Worm (Caenorhabditis elegans) whole organism, mixed stage, embryonic: ENCODE data around the gene unc-83.

Experiments
- M03D4.4 ChIP-seq: sonication (generic microtip); optimal IDR thresholded peaks from 2 replicates; lab custom pipeline; 2017; ENCODE audit warnings: mild to moderate bottlenecking, missing genetic modification characterization, missing compliant biosample characterization
- bed-3 ChIP-seq: fragments of 200-800 bp; sonication (Bioruptor generic); optimal IDR thresholded peaks from 3 replicates; lab custom pipeline; 2018; ENCODE audit warnings: mild to moderate bottlenecking, missing genetic modification characterization, moderate library complexity, missing compliant biosample characterization
- blmp-1 ChIP-seq: fragments of 150-350 bp; optimal IDR thresholded peaks from 2 replicates; lab custom pipeline; 2014; ENCODE audit warnings: missing biosample characterization, missing genetic modification characterization
- ceh-39 ChIP-seq: fragments of 150-350 bp; optimal IDR thresholded peaks from 2 replicates; lab custom pipeline; 2014; ENCODE audit warnings: missing biosample characterization, missing genetic modification characterization
- ceh-43 ChIP-seq: fragments of 200-800 bp; sonication (Bioruptor generic); optimal IDR thresholded peaks from 2 replicates; lab custom pipeline; 2018; ENCODE audit warnings: mild to moderate bottlenecking, missing genetic modification characterization, moderate library complexity, missing compliant biosample characterization
- ceh-83 ChIP-seq: fragments of 200-800 bp; sonication (Bioruptor generic); optimal IDR thresholded peaks from 2 replicates; lab custom pipeline; 2018; ENCODE audit warnings: mild to moderate bottlenecking, missing genetic modification characterization, missing compliant biosample characterization
- ces-1 ChIP-seq: fragments of 150-350 bp; optimal IDR thresholded peaks from 2 replicates; lab custom pipeline; 2014; ENCODE audit warnings: missing biosample characterization, missing genetic modification reagents, missing genetic modification characterization
- cnd-1 ChIP-seq: fragments of 200-800 bp; sonication (Bioruptor generic); optimal IDR thresholded peaks from 2 replicates; lab custom pipeline; 2018; ENCODE audit warnings: mild to moderate bottlenecking, missing genetic modification characterization, missing compliant biosample characterization
- drap-1 ChIP-seq: fragments of 200-800 bp; sonication (Bioruptor generic); optimal IDR thresholded peaks from 3 replicates; lab custom pipeline; 2018; ENCODE audit warnings: mild to moderate bottlenecking, missing genetic modification characterization, missing compliant biosample characterization
- elt-1 ChIP-seq: sonication (generic microtip); optimal IDR thresholded peaks from 2 replicates; lab custom pipeline; 2017; ENCODE audit warnings: missing genetic modification characterization, mild to moderate bottlenecking, missing compliant biosample characterization, antibody characterized with exemption, moderate library complexity, borderline replicate concordance; ENCODE audit not compliant: insufficient read depth
- elt-3 ChIP-seq: fragments of 150-350 bp; optimal IDR thresholded peaks from 2 replicates; lab custom pipeline; 2014; ENCODE audit warnings: missing biosample characterization, missing genetic modification characterization
- flh-1 ChIP-seq: fragments of 200-800 bp; sonication (Bioruptor generic); optimal IDR thresholded peaks from 2 replicates; lab custom pipeline; 2018; ENCODE audit warnings: mild to moderate bottlenecking, missing genetic modification characterization, moderate library complexity, missing compliant biosample characterization
- ham-2 ChIP-seq: fragments of 200-800 bp; sonication (Bioruptor generic); optimal IDR thresholded peaks from 2 replicates; lab custom pipeline; 2018; ENCODE audit warnings: mild to moderate bottlenecking, missing genetic modification characterization, missing compliant biosample characterization
- hlh-1 ChIP-seq: fragments of 150-350 bp; optimal IDR thresholded peaks from 2 replicates; lab custom pipeline; 2014; ENCODE audit warnings: missing biosample characterization, missing genetic modification reagents, missing genetic modification characterization
- lin-13 ChIP-seq: fragments of 150-350 bp; optimal IDR thresholded peaks from 2 replicates; lab custom pipeline; 2014; ENCODE audit warnings: missing biosample characterization, missing genetic modification characterization
- lsy-2 ChIP-seq: fragments of 150-350 bp; optimal IDR thresholded peaks from 2 replicates; lab custom pipeline; 2014; ENCODE audit warnings: missing biosample characterization, missing genetic modification characterization
- mab-5 ChIP-seq: fragments of 150-350 bp; optimal IDR thresholded peaks from 2 replicates; lab custom pipeline; 2014; ENCODE audit warnings: missing biosample characterization, missing genetic modification characterization
- mep-1 ChIP-seq: fragments of 150-350 bp; optimal IDR thresholded peaks from 2 replicates; lab custom pipeline; 2017; ENCODE audit warnings: missing biosample characterization, missing genetic modification reagents, missing genetic modification characterization, inconsistent platforms
- mls-2 ChIP-seq: sonication (generic microtip); optimal IDR thresholded peaks from 2 replicates; lab custom pipeline; 2016; ENCODE audit warnings: mild to moderate bottlenecking, missing genetic modification characterization, moderate library complexity, missing compliant biosample characterization
- nhr-12 ChIP-seq: fragments of 150-350 bp; optimal IDR thresholded peaks from 2 replicates; lab custom pipeline; 2014; ENCODE audit warnings: missing biosample characterization, missing genetic modification characterization
- nhr-2 ChIP-seq: fragments of 150-350 bp; optimal IDR thresholded peaks from 2 replicates; lab custom pipeline; 2014; ENCODE audit warnings: missing biosample characterization, missing genetic modification characterization
- nhr-237 ChIP-seq: fragments of 150-350 bp; optimal IDR thresholded peaks from 2 replicates; lab custom pipeline; 2014; ENCODE audit warnings: missing biosample characterization, missing genetic modification characterization
- nhr-28 ChIP-seq: fragments of 150-350 bp; optimal IDR thresholded peaks from 2 replicates; lab custom pipeline; 2014; ENCODE audit warnings: missing biosample characterization, missing genetic modification characterization
- pha-4 ChIP-seq: fragments of 150-350 bp; optimal IDR thresholded peaks from 2 replicates; lab custom pipeline; 2018; ENCODE audit warnings: missing biosample characterization, missing genetic modification reagents, missing genetic modification characterization
- sem-2 ChIP-seq: fragments of 200-800 bp; sonication (Bioruptor generic); optimal IDR thresholded peaks from 2 replicates; lab custom pipeline; 2018; ENCODE audit warnings: mild to moderate bottlenecking, missing genetic modification characterization, missing compliant biosample characterization
- snpc-4 ChIP-seq: fragments of 150-350 bp; optimal IDR thresholded peaks from 2 replicates; lab custom pipeline; 2014; ENCODE audit warnings: missing biosample characterization, missing genetic modification characterization
- tbx-8 ChIP-seq: fragments of 200-800 bp; sonication (Bioruptor generic); optimal IDR thresholded peaks from 2 replicates; lab custom pipeline; 2018; ENCODE audit warnings: mild to moderate bottlenecking, missing genetic modification characterization, moderate library complexity, missing compliant biosample characterization
- unc-120 ChIP-seq: sonication (generic microtip); optimal IDR thresholded peaks from 2 replicates; lab custom pipeline; 2017; ENCODE audit warnings: missing genetic modification characterization, missing compliant biosample characterization; ENCODE audit not compliant: poor library complexity, severe bottlenecking
- unc-39 ChIP-seq: fragments of 150-350 bp; optimal IDR thresholded peaks from 2 replicates; lab custom pipeline; 2014; ENCODE audit warnings: missing biosample characterization, missing genetic modification characterization
- zip-8 ChIP-seq: fragments of 150-350 bp; optimal IDR thresholded peaks from 2 replicates; lab custom pipeline; 2014; ENCODE audit warnings: missing biosample characterization, missing genetic modification characterization

unc-83 gene

ce11 chrV:6505339-6505811 is 40.5 kb downstream of the unc-83 start, which contains the start of gene W01A11.7:
Gene W01A11.7, minus strand, starts transcription at chrV:6505389.
- no peak for TF ChIP-seq tbx-8 (GFP tag; lab: Kevin White, UChicago)
- no peak for TF ChIP-seq elt-1
- TF ChIP-seq mab-5 (tag; lab: Kevin White, UChicago): no peak
- TF ChIP-seq blmp-1 (tag; lab: Kevin White, UChicago): no peak
- TF ChIP-seq lsy-2: no peak
- no peak for TF ChIP-seq nhr-237 (tag; lab: Kevin White, UChicago)
- TF ChIP-seq mls-2 (tag; lab: Kevin White, UChicago): no peak
- no peak for TF ChIP-seq sem-2
- no peak for TF ChIP-seq pha-4 (tag; lab: Kevin White, UChicago)
- no peak for TF ChIP-seq ceh-83 (GFP tag; lab: Kevin White, UChicago)
- no peak for TF ChIP-seq nhr-12
- TF ChIP-seq hlh-1 (tag; lab: Kevin White, UChicago): no peak
- no peak for TF ChIP-seq unc-39 (tag; lab: Kevin White, UChicago)
- TF ChIP-seq cnd-1 (tag; lab: Kevin White, UChicago): no peak
- no peak for TF ChIP-seq mep-1

- no peak for TF ChIP-seq nhr-28 (tag; lab: Kevin White, UChicago)
- TF ChIP-seq drap-1 (GFP tag; lab: Kevin White, UChicago): no peak
- TF ChIP-seq ceh-39: no peak
- TF ChIP-seq tbx-8 (GFP tag; lab: Kevin White, UChicago): no peak
- no peak for TF ChIP-seq snpc-4 (tag; lab: Kevin White, UChicago)
- TF ChIP-seq ceh-43 (GFP tag; lab: Kevin White, UChicago): no peak
- TF ChIP-seq nhr-12: no peak
- no peak for TF ChIP-seq ces-1 (GFP tag; lab: Kevin White, UChicago)
- no peak for TF ChIP-seq flh-1 (GFP tag; lab: Kevin White, UChicago)
- TF ChIP-seq zip-8 (tag; lab: Kevin White, UChicago): no peak
- TF ChIP-seq mab-5 (tag; lab: Kevin White, UChicago): no peak
- no peak for TF ChIP-seq lin-13 (tag; lab: Kevin White, UChicago)
Observed at ce11 chrV:6506238-6506956, 41.5 kb downstream of the unc-83 start.

DNA sequence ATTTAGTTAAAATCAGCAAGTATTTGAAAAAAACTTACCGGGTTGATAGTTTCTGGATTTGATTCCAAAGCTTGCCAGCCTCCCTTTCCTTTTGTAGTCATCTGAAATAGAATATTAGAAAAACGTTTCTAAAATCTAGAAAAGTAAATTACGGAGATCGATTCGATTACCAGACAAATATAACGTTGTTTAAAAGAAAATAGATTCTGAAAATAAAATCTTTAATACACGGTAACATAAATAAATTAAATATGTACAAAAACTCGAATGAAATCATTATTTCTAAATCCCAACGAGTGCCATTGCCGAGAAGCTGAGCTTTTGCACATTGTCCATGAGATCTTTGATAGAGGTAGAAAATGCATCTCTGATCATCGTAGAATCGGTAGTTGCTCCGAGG is 43.8 kb downstream of the unc-83 start, which contains the start of gene ubh-3:
ubh-3 (minus strand) TSS at position 101 of the 400 bp plus-strand sequence.
- TF ChIP-seq lin-13 (tag; lab: Kevin White, UChicago): no peak

DNA sequence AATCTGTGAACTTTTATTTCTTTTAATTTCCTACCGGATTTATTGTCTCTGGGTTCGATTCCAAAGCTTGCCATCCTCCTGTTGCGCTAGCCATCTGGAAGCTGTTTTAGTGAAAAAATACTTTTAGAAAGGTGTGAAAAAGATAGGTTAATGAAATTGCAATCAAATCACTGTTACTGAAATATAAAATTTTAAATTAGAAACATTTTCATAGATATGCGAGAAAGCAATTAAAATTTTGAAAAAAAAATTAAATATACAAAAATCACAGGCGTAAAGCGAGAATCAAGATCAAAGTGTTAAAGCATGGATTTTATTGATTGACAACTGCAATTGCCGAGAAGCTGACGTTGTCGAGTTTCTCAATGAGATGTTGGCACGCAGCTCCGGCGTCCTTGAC is 44.9 kb downstream of the unc-83 start, which contains the start of gene ubh-2:
ubh-2 (minus strand) TSS at position 101 of the 400 bp plus-strand sequence.
- TF ChIP-seq unc-120: no peak
- TF ChIP-seq sem-2: no peak
- no peak for TF ChIP-seq elt-1
- no peak for TF ChIP-seq mls-2 (tag; lab: Kevin White, UChicago)
- no peak for TF ChIP-seq hlh-1 (tag; lab: Kevin White, UChicago)
- TF ChIP-seq nhr-2 (tag; lab: Kevin White, UChicago): no peak
- TF ChIP-seq elt-3: no peak
- no peak for TF ChIP-seq pha-4 (tag; lab: Kevin White, UChicago)
- TF ChIP-seq ham-2 (GFP tag; lab: Kevin White, UChicago): no peak
- TF ChIP-seq ceh-83 (GFP tag; lab: Kevin White, UChicago): no peak
- TF ChIP-seq drap-1 (GFP tag; lab: Kevin White, UChicago): no peak
- no peak for TF ChIP-seq M03D4.4 (tag; lab: Kevin White, UChicago)
- TF ChIP-seq bed-3 (GFP tag; lab: Kevin White, UChicago): no peak
- TF ChIP-seq mep-1: no peak

ce11 chrV:6510622-6511021 is 45.8 kb downstream of the unc-83 start:
- TF ChIP-seq elt-3 (no peak), ces-1 (GFP tag; lab: Kevin White, UChicago) (no peak), snpc-4 (tag; lab: Kevin White, UChicago) (no peak), ceh-83 (GFP tag; lab: Kevin White, UChicago) (no peak), ceh-43 (GFP tag; lab: Kevin White, UChicago) (no peak)
